Fruit fly (Drosophila melanogaster) whole organism: ENCODE results near the gene mub.
A peak's percentile ranks its signal among the peaks of the same experiment; 100 is the strongest.

Experiments used
- CG8478 ChIP-seq: fragments of >200 bp; optimal IDR thresholded peaks from 2 replicates; lab custom pipeline; 2018; ENCODE audit warnings: inconsistent platforms
- Dll ChIP-seq: fragments of >200 bp; optimal IDR thresholded peaks from 2 replicates; lab custom pipeline; 2017
- EcR ChIP-seq, 2 experiments: fragments of >200 bp; optimal IDR thresholded peaks; 2 replicates each; lab custom pipeline; 2017; ENCODE audit warnings: missing biosample characterization in 2 of 2, missing genetic modification characterization in 2 of 2, missing genetic modification reagents in 2 of 2
- pan ChIP-seq: fragments of >200 bp; optimal IDR thresholded peaks from 2 replicates; lab custom pipeline; 2017
- psq ChIP-seq: fragments of >200 bp; optimal IDR thresholded peaks from 2 replicates; lab custom pipeline; 2017
- usp ChIP-seq: fragments of >200 bp; optimal IDR thresholded peaks from 2 replicates; lab custom pipeline; 2017; ENCODE audit warnings: missing biosample characterization, missing genetic modification characterization, mixed read lengths

Gene mub

dm6 chr3L:21878285-21878684, 33.7 kb downstream of the mub start:
- no peak for TF ChIP-seq psq
- TF ChIP-seq pan: no peak
- TF ChIP-seq CG8478 (lab: Kevin White, UChicago): no peak
- no peak for TF ChIP-seq EcR (GFP tag; optimal IDR thresholded peaks at IDR 0.05; lab: Kevin White, UChicago)
- no peak for TF ChIP-seq usp (GFP tag; lab: Kevin White, UChicago)
- TF ChIP-seq Dll (lab: Kevin White, UChicago): no peak

dm6 chr3L:21879344-21879743, 34.8 kb downstream of the mub start:
- TF ChIP-seq usp (GFP tag; lab: Kevin White, UChicago): no peak
- TF ChIP-seq pan: no peak
- peak; percentile 66 for TF ChIP-seq Dll (lab: Kevin White, UChicago)
- TF ChIP-seq EcR (GFP tag; optimal IDR thresholded peaks at IDR 0.05; lab: Kevin White, UChicago): no peak
- TF ChIP-seq CG8478 (lab: Kevin White, UChicago): peak; percentile 45
- TF ChIP-seq psq: no peak

- TF ChIP-seq pan (peak; percentile 97), EcR (GFP tag; optimal IDR thresholded peaks at IDR 0.05; lab: Kevin White, UChicago) (no peak), CG8478 (lab: Kevin White, UChicago) (no peak), psq (peak; percentile 4), usp (GFP tag; lab: Kevin White, UChicago) (no peak), Dll (lab: Kevin White, UChicago) (peak; percentile 94)
Observed at dm6 chr3L:21880398-21880810, 35.8 kb downstream of the mub start.

- TF ChIP-seq usp (GFP tag; lab: Kevin White, UChicago): no peak
- no peak for TF ChIP-seq Dll (lab: Kevin White, UChicago)
- TF ChIP-seq EcR (GFP tag; optimal IDR thresholded peaks at IDR 0.05; lab: Kevin White, UChicago): no peak
- TF ChIP-seq CG8478 (lab: Kevin White, UChicago): no peak
- TF ChIP-seq pan: no peak
- TF ChIP-seq psq: no peak
Observed at dm6 chr3L:21882075-21882474, 37.5 kb downstream of the mub start.

dm6 chr3L:21883011-21883618, 38.5 kb downstream of the mub start:
- TF ChIP-seq CG8478 (lab: Kevin White, UChicago): no peak
- TF ChIP-seq EcR (GFP tag; optimal IDR thresholded peaks at IDR 0.05; lab: Kevin White, UChicago): peak in 1 of 2 experiments; percentile 99

dm6 chr3L:21883619-21884015, 39.0 kb downstream of the mub start:
- TF ChIP-seq Dll (lab: Kevin White, UChicago): no peak
- TF ChIP-seq CG8478 (lab: Kevin White, UChicago): no peak
- TF ChIP-seq pan: no peak
- TF ChIP-seq EcR (GFP tag; optimal IDR thresholded peaks at IDR 0.05; lab: Kevin White, UChicago): no peak
- TF ChIP-seq psq: no peak
- TF ChIP-seq usp (GFP tag; lab: Kevin White, UChicago): no peak

dm6 chr3L:21884058-21884457, 39.5 kb downstream of the mub start:
- TF ChIP-seq Dll (lab: Kevin White, UChicago): no peak
- no peak for TF ChIP-seq usp (GFP tag; lab: Kevin White, UChicago)
- no peak for TF ChIP-seq pan
- TF ChIP-seq CG8478 (lab: Kevin White, UChicago): no peak
- TF ChIP-seq EcR (GFP tag; optimal IDR thresholded peaks at IDR 0.05; lab: Kevin White, UChicago): peak in 1 of 2 experiments; percentile 66
- TF ChIP-seq psq: no peak

dm6 chr3L:21886883-21887559, 42.4 kb downstream of the mub start:
- no peak for TF ChIP-seq pan
- TF ChIP-seq CG8478 (lab: Kevin White, UChicago): no peak
- no peak for TF ChIP-seq usp (GFP tag; lab: Kevin White, UChicago)
- no peak for TF ChIP-seq Dll (lab: Kevin White, UChicago)
- no peak for TF ChIP-seq EcR (GFP tag; optimal IDR thresholded peaks at IDR 0.05; lab: Kevin White, UChicago)

- TF ChIP-seq psq (no peak), EcR (GFP tag; optimal IDR thresholded peaks at IDR 0.05; lab: Kevin White, UChicago) (peak in 1 of 2 experiments; percentile 27)
Observed at dm6 chr3L:21889601-21890000, 45.0 kb downstream of the mub start.

- TF ChIP-seq CG8478 (lab: Kevin White, UChicago) (no peak), EcR (GFP tag; optimal IDR thresholded peaks at IDR 0.05; lab: Kevin White, UChicago) (peak; percentile 17 to 54), usp (GFP tag; lab: Kevin White, UChicago) (no peak)
Observed at dm6 chr3L:21891307-21891774, 46.8 kb downstream of the mub start.

- no peak for TF ChIP-seq CG8478 (lab: Kevin White, UChicago)
- no peak for TF ChIP-seq pan
- TF ChIP-seq Dll (lab: Kevin White, UChicago): no peak
- TF ChIP-seq psq: no peak
- no peak for TF ChIP-seq EcR (GFP tag; optimal IDR thresholded peaks at IDR 0.05; lab: Kevin White, UChicago)
- no peak for TF ChIP-seq usp (GFP tag; lab: Kevin White, UChicago)
Observed at dm6 chr3L:21892213-21892612, 47.6 kb downstream of the mub start.

dm6 chr3L:21892699-21893098, 48.1 kb downstream of the mub start:
- peak in 1 of 2 experiments; percentile 84 for TF ChIP-seq EcR (GFP tag; optimal IDR thresholded peaks at IDR 0.05; lab: Kevin White, UChicago)
- no peak for TF ChIP-seq pan

dm6 chr3L:21893697-21894099, 49.1 kb downstream of the mub start:
- TF ChIP-seq pan: no peak
- TF ChIP-seq EcR (GFP tag; optimal IDR thresholded peaks at IDR 0.05; lab: Kevin White, UChicago): peak; percentile 25 to 92
